Fruit fly (Drosophila melanogaster): ENCODE results near the gene ArgRS.
A peak's percentile ranks its signal among the peaks of the same experiment; 100 is the strongest.

Gene ArgRS

DNA sequence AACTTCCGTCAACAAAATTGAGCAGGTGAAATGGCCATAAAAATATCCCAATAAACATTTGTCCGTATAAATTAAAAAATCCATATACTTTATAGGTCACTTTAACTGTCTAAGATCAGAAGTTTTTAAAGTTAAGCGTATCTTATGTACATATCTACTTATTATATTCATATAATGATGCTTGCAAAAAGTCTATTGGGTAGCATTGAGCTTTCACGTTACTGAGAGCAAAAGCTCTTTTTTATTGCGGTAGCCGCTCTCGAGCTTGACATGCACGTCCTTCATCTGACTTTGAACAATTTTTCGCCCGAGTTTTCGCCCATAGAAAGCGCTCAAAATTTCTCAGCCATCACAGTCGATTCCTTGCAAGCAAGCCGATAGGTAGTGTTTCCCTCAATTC, 23.9 kb upstream of the ArgRS start, which contains the start of gene Gapdh2 (continued):
- TF ChIP-seq salr (GFP tag; optimal IDR thresholded peaks at IDR 0.05) (peak; percentile 97 to 99), topi (GFP tag; optimal IDR thresholded peaks at IDR 0.05) (peak; percentile 100), Ets21C (GFP tag; optimal IDR thresholded peaks at IDR 0.05) (peak; percentile 98), svp (GFP tag) (peak; percentile 100), CG15336 (GFP tag; IDR thresholded peaks at IDR 0.05) (peak; percentile 100), Lpt (GFP tag; optimal IDR thresholded peaks at IDR 0.05) (peak; percentile 100), CG6792 (GFP tag; optimal IDR thresholded peaks at IDR 0.05) (peak; percentile 100), CG3919 (GFP tag; optimal IDR thresholded peaks at IDR 0.05) (peak; percentile 99), vri (GFP tag; optimal IDR thresholded peaks at IDR 0.05) (peak; percentile 100), CG10669 (GFP tag; optimal IDR thresholded peaks at IDR 0.05) (peak; percentile 99), CG34406 (GFP tag; optimal IDR thresholded peaks at IDR 0.05) (peak; percentile 100), CG16779 (tag; optimal IDR thresholded peaks at IDR 0.05) (peak; percentile 99), CG7368 (GFP tag; optimal IDR thresholded peaks at IDR 0.05) (peak; percentile 99), Eip93F (GFP tag; optimal IDR thresholded peaks at IDR 0.05) (peak; percentile 100), Eip75B (GFP tag; optimal IDR thresholded peaks at IDR 0.05) (peak; percentile 99), Gug (GFP tag; IDR thresholded peaks at IDR 0.05) (peak; percentile 99), CG4318 (GFP tag; optimal IDR thresholded peaks at IDR 0.05) (peak; percentile 96), spab (GFP tag; optimal IDR thresholded peaks at IDR 0.05) (peak; percentile 99), Hr4 (GFP tag; optimal IDR thresholded peaks at IDR 0.05) (peak; percentile 99), CG6276 (GFP tag; optimal IDR thresholded peaks at IDR 0.05) (peak; percentile 100), CG8119 (GFP tag; IDR thresholded peaks at IDR 0.05) (peak; percentile 100), ss (GFP tag; optimal IDR thresholded peaks at IDR 0.05) (peak; percentile 100), acj6 (GFP tag; optimal IDR thresholded peaks at IDR 0.05) (peak; percentile 99), CG1621 (tag; optimal IDR thresholded peaks at IDR 0.05) (peak; percentile 99), Hr39 (GFP tag; optimal IDR thresholded peaks at IDR 0.05) (peak; percentile 98), achi (GFP tag; optimal IDR thresholded peaks at IDR 0.05) (peak; percentile 99), fkh (GFP tag; optimal IDR thresholded peaks at IDR 0.05) (peak; percentile 96), OdsH (GFP tag; optimal IDR thresholded peaks at IDR 0.05) (peak; percentile 99), CG8319 (GFP tag; optimal IDR thresholded peaks at IDR 0.05) (peak; percentile 99), Smox (GFP tag; optimal IDR thresholded peaks at IDR 0.05) (peak; percentile 100), Met (GFP tag; optimal IDR thresholded peaks at IDR 0.05) (peak; percentile 100), CG8632 (GFP tag; optimal IDR thresholded peaks at IDR 0.05) (peak; percentile 100), CG11902 (GFP tag; optimal IDR thresholded peaks at IDR 0.05) (peak; percentile 96), CG10631 (GFP tag; optimal IDR thresholded peaks at IDR 0.05) (peak; percentile 99), dac (GFP tag; optimal IDR thresholded peaks at IDR 0.05) (peak; percentile 95)

- TF ChIP-seq dsx (GFP tag; optimal IDR thresholded peaks at IDR 0.05; ENCODE audit: poor library complexity, severe bottlenecking) (peak; percentile 50), fkh (GFP tag; optimal IDR thresholded peaks at IDR 0.05) (peak; percentile 2), dac (GFP tag; optimal IDR thresholded peaks at IDR 0.05) (no peak), Eip93F (GFP tag; optimal IDR thresholded peaks at IDR 0.05) (peak; percentile 22)
Observed at dm6 chrX:15866799-15867412, 23.0 kb upstream of the ArgRS start.

DNA sequence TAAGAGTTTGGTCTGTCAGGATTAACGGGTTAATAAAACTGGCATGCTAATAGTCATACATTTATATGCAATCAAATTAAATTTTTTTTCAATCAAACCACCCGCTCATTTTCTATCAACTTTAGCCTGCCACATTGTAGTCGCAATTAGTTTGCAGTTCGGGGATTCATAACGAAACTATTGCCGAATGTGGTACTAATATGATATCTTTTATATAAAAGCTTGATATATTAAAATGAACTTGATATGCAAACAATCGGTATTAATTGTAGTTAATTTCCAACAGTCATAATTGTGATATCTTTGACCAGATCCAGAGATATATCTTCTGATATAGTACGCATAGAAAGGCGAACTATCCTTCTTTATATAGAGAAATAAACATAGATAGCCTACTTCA, 22.1 kb upstream of the ArgRS start:
- TF ChIP-seq Eip78C (GFP tag): peak; percentile 3
- TF ChIP-seq CG11902 (GFP tag; optimal IDR thresholded peaks at IDR 0.05): no peak

dm6 chrX:15860479-15860878, 16.5 kb upstream of the ArgRS start:
- TF ChIP-seq Ets21C (GFP tag; optimal IDR thresholded peaks at IDR 0.05) (no peak), pdm3 (GFP tag; optimal IDR thresholded peaks at IDR 0.05) (peak; percentile 26), salr (GFP tag; optimal IDR thresholded peaks at IDR 0.05) (peak in 1 of 2 experiments; percentile 45), CG8119 (GFP tag; IDR thresholded peaks at IDR 0.05) (no peak), CG11294 (GFP tag; IDR thresholded peaks at IDR 0.05) (no peak), CG11902 (GFP tag; optimal IDR thresholded peaks at IDR 0.05) (no peak), CG32006 (GFP tag; optimal IDR thresholded peaks at IDR 0.05) (peak; percentile 54), Sox102F (GFP tag; optimal IDR thresholded peaks at IDR 0.05) (peak; percentile 33), CG1621 (tag; optimal IDR thresholded peaks at IDR 0.05) (peak; percentile 65), Sox15 (GFP tag; optimal IDR thresholded peaks at IDR 0.05) (no peak), eg (GFP tag; IDR thresholded peaks at IDR 0.05) (no peak; the same call in 2 of the 3 replicates), Eip75B (GFP tag; optimal IDR thresholded peaks at IDR 0.05) (peak; percentile 69), CG8632 (GFP tag; optimal IDR thresholded peaks at IDR 0.05) (peak; percentile 36), CG34406 (GFP tag; optimal IDR thresholded peaks at IDR 0.05) (peak; percentile 44), ss (GFP tag; optimal IDR thresholded peaks at IDR 0.05) (peak; percentile 70 to 82), Hr39 (GFP tag; optimal IDR thresholded peaks at IDR 0.05) (no peak), CG31627 (GFP tag; optimal IDR thresholded peaks at IDR 0.05) (no peak), CG15336 (GFP tag; IDR thresholded peaks at IDR 0.05) (peak; percentile 56), OdsH (GFP tag; optimal IDR thresholded peaks at IDR 0.05) (no peak), CG6854 (GFP tag; optimal IDR thresholded peaks at IDR 0.05) (peak; percentile 9), achi (GFP tag; optimal IDR thresholded peaks at IDR 0.05) (peak; percentile 36)
